Fruit fly (Drosophila melanogaster) whole organism, embryonic: Measurements from ENCODE around the gene Cdc5.

Experiments used
- Aef1 ChIP-seq: fragments of 200-800 bp; sonication (Bioruptor generic); IDR thresholded peaks from 3 replicates; pipeline ENCODE4 v1.3.6; 2022; ENCODE audit warnings: missing biosample characterization, missing genetic modification characterization
- B-H1 ChIP-seq: fragments of 200-800 bp; sonication (Bioruptor generic); IDR thresholded peaks from 3 replicates; pipeline ENCODE4 v1.3.6; 2022; ENCODE audit warnings: missing biosample characterization, missing genetic modification characterization
- CG12071 ChIP-seq: fragments of 200-800 bp; sonication (Bioruptor generic); optimal IDR thresholded peaks from 3 replicates; lab custom pipeline; 2018; ENCODE audit warnings: missing biosample characterization, mild to moderate bottlenecking, missing genetic modification characterization
- CG1233 ChIP-seq: fragments of 200-800 bp; sonication (Bioruptor generic); optimal IDR thresholded peaks from 4 replicates; lab custom pipeline; 2018; ENCODE audit warnings: missing biosample characterization, mild to moderate bottlenecking, missing genetic modification characterization
- CG13123 ChIP-seq: fragments of 200-800 bp; sonication (Bioruptor generic); optimal IDR thresholded peaks from 2 replicates; lab custom pipeline; 2016; ENCODE audit warnings: missing biosample characterization, missing genetic modification characterization
- CG14860 ChIP-seq: fragments of 200-800 bp; sonication (Bioruptor generic); IDR thresholded peaks from 3 replicates; pipeline ENCODE4 v1.3.6; 2022; ENCODE audit warnings: missing biosample characterization, missing genetic modification characterization; ENCODE audit not compliant: partially characterized antibody
- CG1529 ChIP-seq: fragments of 200-800 bp; sonication (Bioruptor generic); optimal IDR thresholded peaks from 3 replicates; lab custom pipeline; 2018; ENCODE audit warnings: missing biosample characterization, missing genetic modification characterization
- CG15696 ChIP-seq: fragments of 200-800 bp; sonication (Bioruptor generic); optimal IDR thresholded peaks from 2 replicates; lab custom pipeline; 2019; ENCODE audit warnings: missing biosample characterization, mild to moderate bottlenecking, missing genetic modification characterization, moderate library complexity
- CG17361 ChIP-seq: fragments of 200-800 bp; sonication (Bioruptor generic); IDR thresholded peaks from 3 replicates; pipeline ENCODE4 v1.3.6; 2022; ENCODE audit warnings: missing biosample characterization, missing genetic modification characterization
- CG2202 ChIP-seq: fragments of 200-800 bp; sonication (Bioruptor generic); optimal IDR thresholded peaks from 2 replicates; lab custom pipeline; 2018; ENCODE audit warnings: missing biosample characterization, mild to moderate bottlenecking, missing genetic modification characterization
- CG32772 ChIP-seq: fragments of 200-800 bp; sonication (Bioruptor generic); IDR thresholded peaks from 2 replicates; pipeline ENCODE4 v1.3.6; 2022; ENCODE audit warnings: missing biosample characterization, missing genetic modification characterization
- CG3726 ChIP-seq: fragments of 200-800 bp; sonication (Bioruptor generic); IDR thresholded peaks from 3 replicates; pipeline ENCODE4, ENCODE4 v1.3.6; 2022; ENCODE audit warnings: missing biosample characterization, missing genetic modification characterization
- CG3838 ChIP-seq: fragments of 200-800 bp; sonication (Bioruptor generic); optimal IDR thresholded peaks from 3 replicates; lab custom pipeline; 2016; ENCODE audit warnings: missing biosample characterization, missing genetic modification characterization
- CG4424 ChIP-seq: fragments of 200-800 bp; sonication (Bioruptor generic); optimal IDR thresholded peaks from 3 replicates; lab custom pipeline; 2016; ENCODE audit warnings: missing biosample characterization, missing genetic modification characterization
- CG4820 ChIP-seq: fragments of 200-800 bp; sonication (Bioruptor generic); optimal IDR thresholded peaks from 3 replicates; lab custom pipeline; 2016; ENCODE audit warnings: missing biosample characterization, missing genetic modification characterization
- CG4854 ChIP-seq: fragments of 200-800 bp; sonication (Bioruptor generic); optimal IDR thresholded peaks from 2 replicates; lab custom pipeline; 2016; ENCODE audit warnings: missing biosample characterization, missing genetic modification characterization, inconsistent platforms
- CG7357 ChIP-seq: fragments of 200-800 bp; sonication (Bioruptor generic); IDR thresholded peaks from 3 replicates; pipeline ENCODE4 v1.3.6; 2022; ENCODE audit warnings: missing biosample characterization, missing genetic modification characterization
- CG8359 ChIP-seq: fragments of 200-800 bp; sonication (Bioruptor generic); optimal IDR thresholded peaks from 2 replicates; lab custom pipeline; 2017; ENCODE audit warnings: missing biosample characterization, mild to moderate bottlenecking, missing genetic modification characterization, borderline replicate concordance
- CG8388 ChIP-seq: fragments of 200-800 bp; sonication (Bioruptor generic); optimal IDR thresholded peaks from 2 replicates; lab custom pipeline; 2019; ENCODE audit warnings: missing biosample characterization, mild to moderate bottlenecking, missing genetic modification characterization, moderate library complexity
- CG9876 ChIP-seq: fragments of 200-800 bp; sonication (Bioruptor generic); optimal IDR thresholded peaks from 2 replicates; lab custom pipeline; 2016; ENCODE audit warnings: missing biosample characterization, missing genetic modification characterization
- Deaf1 ChIP-seq: fragments of 200-800 bp; optimal IDR thresholded peaks from 3 replicates; lab custom pipeline; 2019; ENCODE audit warnings: missing biosample characterization, mild to moderate bottlenecking, missing genetic modification characterization, moderate library complexity
- Doc2 ChIP-seq: fragments of 200-800 bp; sonication (Bioruptor generic); IDR thresholded peaks from 2 replicates; pipeline ENCODE4 v1.3.6; 2022; ENCODE audit warnings: missing biosample characterization, missing genetic modification characterization
- Gsc ChIP-seq: fragments of 200-800 bp; sonication (Bioruptor generic); IDR thresholded peaks from 2 replicates; pipeline ENCODE4 v1.3.6; 2022; ENCODE audit warnings: missing biosample characterization, missing genetic modification characterization
- H15 ChIP-seq: fragments of 200-800 bp; sonication (Bioruptor generic); IDR thresholded peaks from 3 replicates; pipeline ENCODE4 v1.3.6; 2022; ENCODE audit warnings: missing biosample characterization, missing genetic modification characterization
- Kr ChIP-seq: fragments of 200-800 bp; sonication (Bioruptor generic); optimal IDR thresholded peaks from 2 replicates; lab custom pipeline; 2017; ENCODE audit warnings: missing biosample characterization, mild to moderate bottlenecking, missing genetic modification characterization
- Lpt ChIP-seq: fragments of >200 bp; optimal IDR thresholded peaks from 2 replicates; lab custom pipeline; 2018; ENCODE audit warnings: missing biosample characterization, missing genetic modification characterization
- MTF-1 ChIP-seq: fragments of 200-800 bp; sonication (Bioruptor generic); optimal IDR thresholded peaks from 2 replicates; lab custom pipeline; 2018; ENCODE audit warnings: missing biosample characterization, mild to moderate bottlenecking, missing genetic modification characterization, borderline replicate concordance
- Mad ChIP-seq: fragments of 200-800 bp; sonication (Bioruptor generic); optimal IDR thresholded peaks from 2 replicates; lab custom pipeline; 2016; ENCODE audit warnings: missing biosample characterization, missing genetic modification characterization
- Meics ChIP-seq: fragments of 200-800 bp; sonication (Bioruptor generic); optimal IDR thresholded peaks from 2 replicates; lab custom pipeline; 2017; ENCODE audit warnings: missing biosample characterization, mild to moderate bottlenecking, missing genetic modification characterization
- Sox102F ChIP-seq: fragments of 200-800 bp; sonication (Bioruptor generic); optimal IDR thresholded peaks from 2 replicates; lab custom pipeline; 2018; ENCODE audit warnings: missing biosample characterization, mild to moderate bottlenecking, missing genetic modification characterization, moderate library complexity
- ab ChIP-seq: fragments of 200-800 bp; sonication (Bioruptor generic); optimal IDR thresholded peaks from 2 replicates; lab custom pipeline; 2016; ENCODE audit warnings: missing biosample characterization, missing genetic modification characterization
- bigmax ChIP-seq: fragments of 200-800 bp; sonication (Bioruptor generic); optimal IDR thresholded peaks from 2 replicates; lab custom pipeline; 2018; ENCODE audit warnings: missing biosample characterization, mild to moderate bottlenecking, missing genetic modification characterization
- ci ChIP-seq: fragments of 200-800 bp; sonication (Bioruptor generic); IDR thresholded peaks from 3 replicates; pipeline ENCODE4 v1.3.6; 2022; ENCODE audit warnings: missing biosample characterization, missing genetic modification characterization
- dmrt99B ChIP-seq: fragments of 200-800 bp; sonication (Bioruptor generic); optimal IDR thresholded peaks from 2 replicates; lab custom pipeline; 2018; ENCODE audit warnings: missing biosample characterization, mild to moderate bottlenecking, missing genetic modification characterization, moderate library complexity
- fd96Cb ChIP-seq: fragments of 200-800 bp; sonication (Bioruptor generic); optimal IDR thresholded peaks from 2 replicates; lab custom pipeline; 2018; ENCODE audit warnings: missing biosample characterization, mild to moderate bottlenecking, missing genetic modification characterization, moderate library complexity
- fru ChIP-seq: fragments of >200 bp; optimal IDR thresholded peaks from 2 replicates; lab custom pipeline; 2017
- lola ChIP-seq, 3 experiments: fragments of >200 bp in 2 of 3; fragments of 200-800 bp in 1 of 3; sonication (Bioruptor generic) in 1 of 3; optimal IDR thresholded peaks; 2 replicates each; lab custom pipeline; 2017 to 2019; ENCODE audit warnings: missing biosample characterization in 3 of 3, missing genetic modification characterization in 3 of 3, mild to moderate bottlenecking in 1 of 3, moderate library complexity in 1 of 3
- luna ChIP-seq: fragments of 200-800 bp; sonication (Bioruptor generic); optimal IDR thresholded peaks from 2 replicates; lab custom pipeline; 2016; ENCODE audit warnings: missing biosample characterization, missing genetic modification characterization
- pfk ChIP-seq: fragments of 200-800 bp; sonication (Bioruptor generic); optimal IDR thresholded peaks from 2 replicates; lab custom pipeline; 2018; ENCODE audit warnings: missing biosample characterization, mild to moderate bottlenecking, missing genetic modification characterization, moderate library complexity
- prd ChIP-seq, 3 experiments: fragments of >200 bp in 2 of 3; fragments of 200-800 bp in 1 of 3; sonication (Bioruptor generic) in 1 of 3; optimal IDR thresholded peaks in 2 of 3; IDR thresholded peaks in 1 of 3; 2 replicates in 2 of 3; 3 replicates in 1 of 3; pipeline versions ENCODE4 v1.3.6 to Lab custom; 2017 to 2022; ENCODE audit warnings: missing biosample characterization in 1 of 3, missing genetic modification characterization in 1 of 3
- pzg ChIP-seq: fragments of 200-800 bp; sonication (Bioruptor generic); optimal IDR thresholded peaks from 3 replicates; lab custom pipeline; 2018; ENCODE audit warnings: missing biosample characterization, mild to moderate bottlenecking, missing genetic modification characterization, moderate library complexity
- shn ChIP-seq: fragments of 200-800 bp; sonication (Bioruptor generic); optimal IDR thresholded peaks from 3 replicates; lab custom pipeline; 2016; ENCODE audit warnings: missing biosample characterization, missing genetic modification characterization
- sug ChIP-seq: fragments of 200-800 bp; optimal IDR thresholded peaks from 2 replicates; lab custom pipeline; 2019; ENCODE audit warnings: missing biosample characterization, mild to moderate bottlenecking, missing genetic modification characterization, moderate library complexity
- tio ChIP-seq: fragments of 200-800 bp; sonication (Bioruptor generic); optimal IDR thresholded peaks from 2 replicates; lab custom pipeline; 2017; ENCODE audit warnings: missing biosample characterization, missing genetic modification characterization, inconsistent platforms
- toy ChIP-seq: fragments of 200-800 bp; sonication (Bioruptor generic); IDR thresholded peaks from 2 replicates; pipeline ENCODE4 v1.3.6; 2022; ENCODE audit warnings: missing biosample characterization, missing genetic modification characterization
- ttk ChIP-seq: fragments of 200-800 bp; sonication (Bioruptor generic); IDR thresholded peaks from 2 replicates; pipeline ENCODE4 v2.1.2; 2022; ENCODE audit warnings: missing biosample characterization, missing genetic modification characterization
- wor ChIP-seq: fragments of 200-800 bp; sonication (Bioruptor generic); IDR thresholded peaks from 2 replicates; pipeline ENCODE4 v1.3.6; 2022; ENCODE audit warnings: missing biosample characterization, missing genetic modification characterization
- zen2 ChIP-seq: fragments of 200-800 bp; sonication (Bioruptor generic); IDR thresholded peaks from 3 replicates; pipeline ENCODE4 v1.3.6; 2022; ENCODE audit warnings: missing biosample characterization, missing genetic modification characterization; ENCODE audit not compliant: partially characterized antibody

Cdc5 gene

DNA sequence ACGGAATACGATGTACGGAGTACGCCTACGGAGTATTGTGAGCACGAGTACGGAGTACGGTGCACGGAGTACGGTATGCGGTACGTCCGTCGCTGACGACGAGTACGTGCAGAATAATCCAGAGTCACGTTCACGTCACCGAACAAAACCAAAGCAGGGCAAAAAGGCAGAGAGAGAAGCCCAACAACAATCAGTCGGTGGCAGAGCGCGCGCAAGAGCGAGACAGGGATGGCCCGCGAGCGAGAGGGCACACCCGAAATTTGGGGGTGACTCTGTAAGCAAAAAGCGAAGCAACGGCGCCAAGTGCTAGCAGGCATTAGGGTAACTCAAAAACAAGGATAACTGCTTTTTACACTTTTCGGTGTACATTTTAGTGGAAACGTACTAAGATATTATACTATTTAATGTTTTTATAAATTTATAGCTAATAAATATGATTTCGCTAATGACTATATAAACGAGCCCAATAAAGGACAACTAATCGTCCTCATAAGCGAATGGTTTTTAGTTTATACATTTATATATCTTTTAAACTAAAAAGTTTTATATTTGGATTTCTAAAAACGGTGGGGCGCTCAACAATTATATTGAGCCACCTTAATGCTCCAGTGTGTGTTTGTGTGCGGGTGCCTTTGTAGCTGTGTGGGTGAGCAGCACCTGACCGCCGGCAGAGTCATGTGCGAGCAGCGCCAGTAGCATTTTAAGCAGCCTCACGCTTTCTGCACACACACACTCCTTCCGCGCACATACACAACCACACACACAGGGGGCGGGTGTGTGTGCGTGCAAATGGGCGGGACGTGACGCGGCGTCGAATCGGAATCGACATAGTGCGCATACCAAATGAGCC, 16.3 kb upstream of the Cdc5 start (continued):
- peak; percentile 95 for TF ChIP-seq dmrt99B (tag; lab: Kevin White, UChicago)
- no peak for TF ChIP-seq luna (GFP tag; lab: Kevin White, UChicago)
- no peak for TF ChIP-seq Kr (GFP tag; lab: Kevin White, UChicago)
- 0 out of 3 replicates have a peak, but pooled peaks have one; percentile 30 for TF ChIP-seq Aef1 (GFP tag; lab: Robert Waterston, UW)
- TF ChIP-seq tio (GFP tag; lab: Kevin White, UChicago) = peak; percentile 83
- TF ChIP-seq CG12071 (GFP tag; lab: Kevin White, UChicago) = peak; percentile 44
- TF ChIP-seq CG3726 (GFP tag; lab: Robert Waterston, UW) = peak; percentile 63; the same call in 2 of the 3 replicates
- 0 out of 3 replicates have a peak, but pooled peaks have one; percentile 3 for TF ChIP-seq CG14860 (GFP tag; lab: Robert Waterston, UW)
- TF ChIP-seq CG1529 = peak; percentile 89
- peak; percentile 18 for TF ChIP-seq CG4854
- no peak for TF ChIP-seq ab (GFP tag; lab: Kevin White, UChicago)
- no peak for TF ChIP-seq Doc2 (GFP tag; lab: Robert Waterston, UW)
- peak; percentile 88 for TF ChIP-seq CG8359 (GFP tag; lab: Kevin White, UChicago)
- no peak for TF ChIP-seq Lpt (GFP tag; lab: Kevin White, UChicago)
- peak; percentile 75 for TF ChIP-seq CG7357 (GFP tag; lab: Robert Waterston, UW)
- peak; percentile 89 for TF ChIP-seq sug (tag; lab: Kevin White, UChicago)
- TF ChIP-seq CG9876 (GFP tag; lab: Kevin White, UChicago) = no peak
- TF ChIP-seq H15 = 0 out of 3 replicates have a peak, but pooled peaks have one; percentile 56
- peak; percentile 66 for TF ChIP-seq MTF-1 (GFP tag; lab: Kevin White, UChicago)
- TF ChIP-seq wor (GFP tag; lab: Robert Waterston, UW) = peak; percentile 63; the same call in 1 of the 2 replicates
- TF ChIP-seq ttk = peak; percentile 60
- peak; percentile 93 for TF ChIP-seq CG15696 (tag; lab: Kevin White, UChicago)
- TF ChIP-seq Sox102F = peak; percentile 89
- TF ChIP-seq Deaf1 (tag; lab: Kevin White, UChicago) = peak; percentile 69
- TF ChIP-seq CG2202 (tag; lab: Kevin White, UChicago) = peak; percentile 84
- peak; percentile 19 for TF ChIP-seq bigmax (GFP tag; lab: Kevin White, UChicago)
- TF ChIP-seq prd (optimal IDR thresholded peaks at IDR 0.05; lab: Kevin White, UChicago) = no peak
- TF ChIP-seq prd (GFP tag; IDR thresholded peaks at IDR 0.05; lab: Robert Waterston, UW) = peak; percentile 72
- TF ChIP-seq B-H1 (GFP tag; lab: Robert Waterston, UW) = peak; percentile 48; the same call in 2 of the 3 replicates
- peak; percentile 90 for TF ChIP-seq CG4424 (GFP tag; lab: Kevin White, UChicago)
- TF ChIP-seq CG1233 = peak; percentile 99
- TF ChIP-seq CG3838 (GFP tag; lab: Kevin White, UChicago) = peak; percentile 18
- TF ChIP-seq lola (GFP tag; optimal IDR thresholded peaks at IDR 0.05; lab: Kevin White, UChicago) = peak in 1 of 3 experiments; percentile 95
- TF ChIP-seq shn (GFP tag; lab: Kevin White, UChicago) = no peak
- TF ChIP-seq toy (GFP tag; lab: Robert Waterston, UW) = peak; percentile 58; the same call in 1 of the 2 replicates
- TF ChIP-seq CG32772 (GFP tag; lab: Robert Waterston, UW) = peak; percentile 60
- peak; percentile 8 for TF ChIP-seq Mad (GFP tag; lab: Kevin White, UChicago)
- peak; percentile 95 for TF ChIP-seq Meics (GFP tag; lab: Kevin White, UChicago)
- TF ChIP-seq CG4820 = peak; percentile 79
- TF ChIP-seq zen2 = peak; percentile 42; the same call in 1 of the 3 replicates
- no peak for TF ChIP-seq pzg
- TF ChIP-seq Gsc = no peak
- peak; percentile 96 for TF ChIP-seq CG17361 (GFP tag; lab: Robert Waterston, UW)
- TF ChIP-seq fd96Cb (tag; lab: Kevin White, UChicago) = peak; percentile 92
- peak; percentile 64; the same call in 1 of the 3 replicates for TF ChIP-seq ci (GFP tag; lab: Robert Waterston, UW)
- peak; percentile 92 for TF ChIP-seq CG8388 (GFP tag; lab: Kevin White, UChicago)
- peak; percentile 28 for TF ChIP-seq pfk (GFP tag; lab: Kevin White, UChicago)
- peak; percentile 66 for TF ChIP-seq CG13123 (GFP tag; lab: Kevin White, UChicago)
- TF ChIP-seq fru = no peak
